Worm (Caenorhabditis elegans) whole organism, L4/young adult: ENCODE measurements around the gene T01B4.3.

Experiments used
- W03F9.2 ChIP-seq: fragments of 150-350 bp; optimal IDR thresholded peaks from 2 replicates; lab custom pipeline; 2014; ENCODE audit warnings: missing biosample characterization, missing genetic modification characterization
- dao-5 ChIP-seq: sonication (generic microtip); optimal IDR thresholded peaks from 2 replicates; lab custom pipeline; 2016; ENCODE audit warnings: missing genotype, missing genetic modification characterization, moderate library complexity, missing compliant biosample characterization
- him-1 ChIP-seq: sonication (generic microtip); optimal IDR thresholded peaks from 2 replicates; lab custom pipeline; 2016; ENCODE audit warnings: missing genotype, missing genetic modification reagents, missing genetic modification characterization, missing compliant biosample characterization

T01B4.3 gene

DNA sequence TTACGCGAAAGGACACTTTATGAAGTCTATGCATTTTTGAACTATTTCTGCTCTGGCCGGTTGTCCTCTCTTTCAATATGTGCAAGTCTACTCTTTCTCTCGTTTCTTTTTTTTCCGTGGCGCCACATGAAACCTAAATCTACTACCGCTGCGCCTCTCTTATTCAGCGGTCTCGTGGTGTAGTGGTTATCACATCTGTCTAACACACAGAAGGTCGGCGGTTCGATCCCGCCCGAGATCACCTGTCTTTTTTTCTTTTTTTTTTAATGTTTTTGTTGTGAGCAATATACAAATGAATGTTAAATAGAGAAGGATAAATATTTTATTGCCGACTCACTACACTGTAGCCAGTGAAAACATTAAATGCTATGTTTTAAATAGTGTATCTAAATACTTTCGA, 19.4 kb downstream of the T01B4.3 start:
- peak; percentile 72 for TF ChIP-seq him-1 (tag; lab: Kevin White, UChicago)
- TF ChIP-seq W03F9.2 (tag; lab: Kevin White, UChicago): peak; percentile 37
- peak; percentile 84 for TF ChIP-seq dao-5 (tag; lab: Kevin White, UChicago)

DNA sequence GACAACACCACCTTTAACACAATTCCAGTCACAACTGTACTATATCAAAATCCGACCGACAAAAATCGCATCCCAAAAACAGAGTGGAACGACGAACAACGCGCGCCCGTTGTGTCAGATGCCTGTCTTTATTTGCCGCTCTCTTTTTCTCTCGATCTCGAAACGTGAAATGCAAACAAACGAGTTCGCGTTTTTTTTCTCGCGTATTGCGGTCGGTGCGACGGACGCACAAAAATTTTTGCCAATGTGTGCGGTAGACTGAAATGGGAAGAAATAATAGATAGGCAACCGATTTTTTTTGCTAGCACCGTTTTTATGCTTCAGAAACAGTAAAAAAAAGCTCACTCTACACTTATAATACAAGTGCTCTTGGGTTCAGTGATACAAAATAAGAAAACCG, 20.4 kb downstream of the T01B4.3 start:
- no peak for TF ChIP-seq dao-5 (tag; lab: Kevin White, UChicago)
- TF ChIP-seq him-1 (tag; lab: Kevin White, UChicago): no peak
- TF ChIP-seq W03F9.2 (tag; lab: Kevin White, UChicago): no peak

DNA sequence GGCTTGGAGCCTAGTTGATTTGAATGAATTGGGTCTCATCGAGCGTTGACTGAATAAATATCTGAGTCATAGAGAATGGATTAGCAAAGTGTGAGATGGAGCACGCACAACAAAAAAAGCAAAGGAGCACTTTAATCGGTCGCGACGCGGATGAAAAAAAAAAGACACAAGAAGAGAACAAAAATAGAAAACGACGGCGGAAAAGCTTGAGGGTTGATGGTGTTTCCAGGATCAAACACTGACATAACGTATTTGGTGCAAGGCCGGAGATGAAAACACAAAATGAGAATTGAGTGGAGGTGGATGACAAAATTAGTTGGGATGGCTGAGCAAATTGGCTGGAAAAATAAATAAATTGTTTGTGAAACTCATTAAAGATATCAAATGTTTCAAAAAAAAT, 24.6 kb downstream of the T01B4.3 start, which contains the start of gene F52E10.4:
Gene F52E10.4 (minus strand): TSS at position 101 of the 400 bp plus-strand sequence.
- TF ChIP-seq dao-5 (tag; lab: Kevin White, UChicago) (no peak), him-1 (tag; lab: Kevin White, UChicago) (no peak), W03F9.2 (tag; lab: Kevin White, UChicago) (no peak)

DNA sequence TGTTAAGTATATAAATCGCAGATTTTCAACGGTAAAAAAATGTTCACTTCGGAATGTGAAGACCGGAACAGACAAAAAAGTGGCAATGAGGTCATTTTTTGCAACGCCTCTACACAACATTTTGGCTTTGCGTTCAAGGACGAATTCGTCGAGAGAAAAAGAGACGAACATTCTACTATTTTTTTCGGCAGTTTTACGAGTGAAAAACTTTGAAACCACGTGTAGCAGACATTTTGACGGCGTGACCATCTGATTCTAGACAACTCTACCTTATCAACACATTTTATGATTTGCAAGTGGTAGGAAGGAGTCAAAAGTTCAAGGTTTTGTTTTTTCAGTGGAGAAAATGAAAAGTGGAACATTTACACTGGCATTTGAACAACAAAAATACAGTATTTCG, 27.0 kb downstream of the T01B4.3 start:
- no peak for TF ChIP-seq dao-5 (tag; lab: Kevin White, UChicago)
- no peak for TF ChIP-seq W03F9.2 (tag; lab: Kevin White, UChicago)
- TF ChIP-seq him-1 (tag; lab: Kevin White, UChicago): no peak

DNA sequence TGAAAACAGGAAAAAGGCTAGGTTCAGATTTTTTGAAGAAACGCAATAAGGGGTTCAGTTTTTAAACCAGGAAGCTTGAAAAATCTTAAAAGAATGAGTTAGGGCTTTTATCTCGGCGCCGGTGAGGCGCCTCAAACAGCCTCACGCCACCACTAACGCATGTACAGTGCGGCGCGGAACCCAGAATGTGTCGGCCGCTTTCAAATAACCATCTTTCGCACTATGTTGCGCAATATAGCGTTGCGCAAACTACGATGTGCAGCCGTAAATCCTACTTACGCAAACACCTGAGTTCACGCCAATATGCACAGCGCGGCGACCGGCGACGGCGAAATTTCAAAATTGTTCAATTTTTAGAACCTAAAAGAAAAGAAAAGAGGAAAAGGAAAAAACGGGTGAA, 27.9 kb downstream of the T01B4.3 start:
- TF ChIP-seq W03F9.2 (tag; lab: Kevin White, UChicago) (no peak), him-1 (tag; lab: Kevin White, UChicago) (no peak)

DNA sequence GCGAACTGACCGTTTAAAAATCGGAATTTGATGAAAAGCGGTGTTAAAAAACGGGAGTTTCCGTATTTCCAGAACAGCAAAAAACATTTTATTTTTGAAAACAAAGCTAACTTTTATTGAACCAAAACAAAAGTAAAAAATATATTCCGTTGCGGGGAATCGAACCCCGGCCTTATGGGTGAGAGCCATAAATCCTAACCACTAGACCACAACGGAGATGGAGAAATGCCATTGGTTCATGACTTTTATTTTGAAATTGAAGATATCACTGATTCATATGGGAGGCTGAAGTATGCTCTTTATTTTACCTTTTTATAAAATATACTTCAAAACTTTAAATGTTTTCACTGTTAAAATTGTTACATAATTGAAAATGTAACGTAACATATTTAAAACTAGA, 32.4 kb downstream of the T01B4.3 start:
- no peak for TF ChIP-seq dao-5 (tag; lab: Kevin White, UChicago)
- no peak for TF ChIP-seq him-1 (tag; lab: Kevin White, UChicago)
- TF ChIP-seq W03F9.2 (tag; lab: Kevin White, UChicago): no peak

DNA sequence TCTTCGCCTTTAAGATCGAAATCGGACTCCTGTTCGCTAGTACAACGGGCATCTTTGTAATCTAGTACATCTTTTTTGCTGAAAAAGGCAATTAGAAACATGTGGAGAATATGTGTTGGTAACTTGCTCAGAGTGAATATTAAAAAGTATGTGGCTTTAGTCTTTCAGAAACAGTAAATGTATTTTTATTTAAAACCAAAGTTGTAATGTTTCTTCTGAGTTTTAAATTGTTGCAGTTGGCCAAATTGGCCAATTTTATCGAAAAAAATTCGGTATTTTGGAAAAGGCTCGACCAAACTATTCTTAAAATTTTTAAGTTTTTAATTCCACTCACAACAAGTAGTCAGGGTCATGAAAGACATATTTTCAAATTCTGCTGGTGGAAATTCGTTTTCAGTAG, 34.4 kb downstream of the T01B4.3 start, which contains the start of gene F52E10.2:
Gene F52E10.2 (minus strand): TSS at position 101 of the 400 bp plus-strand sequence.
- TF ChIP-seq W03F9.2 (tag; lab: Kevin White, UChicago): no peak
- TF ChIP-seq him-1 (tag; lab: Kevin White, UChicago): no peak
- TF ChIP-seq dao-5 (tag; lab: Kevin White, UChicago): no peak

DNA sequence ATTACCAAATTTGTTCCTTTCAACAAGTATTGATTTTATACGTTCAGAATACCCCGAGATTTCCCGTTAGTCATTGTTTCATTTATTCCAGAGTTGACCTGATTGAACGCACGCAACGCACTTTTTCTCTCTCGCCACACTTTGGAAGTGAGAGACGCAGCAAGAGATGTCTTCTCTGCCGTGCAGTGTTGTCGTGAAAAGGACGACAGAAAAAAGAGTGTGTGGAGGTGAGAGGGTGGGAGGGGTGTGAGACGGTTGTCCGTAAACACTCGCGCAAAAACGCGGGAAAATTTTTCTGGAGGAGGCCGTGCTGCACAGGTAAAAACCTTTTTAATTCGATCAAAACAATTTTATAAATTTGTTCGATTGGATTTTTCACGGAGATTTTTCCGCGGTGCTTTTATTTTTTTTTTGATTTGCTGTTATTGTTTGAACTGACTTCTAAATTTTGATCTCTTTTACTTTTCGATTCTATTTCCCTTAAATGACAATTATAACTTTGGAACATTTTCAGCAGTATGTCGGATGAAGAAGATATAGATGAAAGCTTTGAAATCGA, 42.2 kb downstream of the T01B4.3 start, which contains the start of gene sdc-1:
Gene sdc-1 (plus strand): TSS at position 509 of the 559 bp plus-strand sequence.
- TF ChIP-seq W03F9.2 (tag; lab: Kevin White, UChicago): no peak
- TF ChIP-seq dao-5 (tag; lab: Kevin White, UChicago): no peak
- no peak for TF ChIP-seq him-1 (tag; lab: Kevin White, UChicago)

DNA sequence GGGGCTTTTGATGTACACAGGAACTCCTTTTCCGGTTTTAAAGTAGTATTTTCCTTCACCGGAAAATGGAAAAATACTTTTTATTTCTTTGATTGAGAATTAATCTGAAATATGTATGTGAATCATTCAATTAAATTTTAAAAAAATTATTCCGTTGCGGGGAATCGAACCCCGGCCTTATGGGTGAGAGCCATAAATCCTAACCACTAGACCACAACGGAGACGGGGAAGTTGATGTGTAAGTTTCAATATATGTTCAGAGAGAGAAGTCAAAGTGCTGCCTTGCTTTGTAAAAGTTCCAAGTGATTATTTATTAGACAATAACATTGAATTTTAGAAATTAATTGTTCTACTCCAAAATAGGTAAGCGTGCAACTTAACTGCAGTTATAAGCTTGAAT, 46.4 kb downstream of the T01B4.3 start:
- peak; percentile 41 for TF ChIP-seq W03F9.2 (tag; lab: Kevin White, UChicago)
- TF ChIP-seq him-1 (tag; lab: Kevin White, UChicago): no peak
- no peak for TF ChIP-seq dao-5 (tag; lab: Kevin White, UChicago)

DNA sequence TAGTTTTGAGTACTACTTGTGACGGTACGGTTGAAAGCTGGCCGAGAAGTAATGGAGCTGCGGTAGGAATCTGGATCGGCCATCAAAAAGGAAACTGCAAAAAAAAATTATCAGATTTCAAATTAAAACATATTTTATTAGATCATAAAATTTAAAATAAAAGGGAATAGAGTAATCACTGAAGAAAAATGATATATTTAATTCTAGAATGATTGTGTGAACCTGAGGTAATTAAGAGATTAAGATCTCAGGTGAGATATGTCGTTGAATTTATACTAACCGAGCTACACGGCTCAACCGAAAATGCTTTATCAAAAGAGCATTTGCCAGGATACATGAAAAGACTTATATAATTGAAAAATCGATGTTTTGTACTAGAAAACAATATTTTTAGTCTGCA, 47.6 kb downstream of the T01B4.3 start, which contains the start of gene ifa-3:
Gene ifa-3 (minus strand): TSS at position 101 of the 400 bp plus-strand sequence.
- TF ChIP-seq dao-5 (tag; lab: Kevin White, UChicago): no peak
- no peak for TF ChIP-seq him-1 (tag; lab: Kevin White, UChicago)
- no peak for TF ChIP-seq W03F9.2 (tag; lab: Kevin White, UChicago)

DNA sequence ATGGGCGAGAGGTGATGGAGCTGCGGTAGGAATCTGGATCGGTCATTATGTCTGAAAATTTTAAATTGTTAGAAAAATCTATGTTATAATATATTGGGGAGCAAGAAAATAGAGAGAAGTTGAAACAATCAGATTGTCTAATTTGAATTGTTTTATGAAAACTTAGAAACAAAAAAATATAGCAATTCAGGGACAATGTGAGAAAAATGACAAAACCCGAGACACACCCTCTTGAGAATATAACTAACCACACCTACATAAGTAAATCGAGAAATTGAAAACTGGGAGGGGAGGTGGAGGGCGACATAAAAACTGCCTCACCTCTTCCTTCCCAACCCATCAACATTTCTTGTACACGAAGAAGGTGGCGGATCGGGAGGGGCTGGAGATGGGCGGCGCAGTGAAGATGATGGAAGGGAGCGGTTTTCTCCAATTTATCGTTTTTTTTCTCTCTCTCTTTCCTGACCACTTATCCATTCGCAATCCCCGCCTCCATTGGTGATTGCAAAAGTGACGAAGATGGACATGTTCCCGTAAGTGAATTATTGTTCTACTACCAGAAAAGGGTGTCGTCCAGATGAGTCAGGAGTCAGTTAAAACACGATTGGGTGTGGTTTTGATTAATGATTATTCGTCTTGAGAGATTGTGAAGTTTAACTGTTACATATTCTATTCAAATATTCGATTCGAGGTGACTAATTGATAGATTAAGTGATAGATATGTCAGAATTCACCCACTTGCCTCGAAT, 51.7 kb downstream of the T01B4.3 start, which contains the start of gene mua-6:
Gene mua-6 (minus strand): TSS at position 51 of the 749 bp plus-strand sequence.
- TF ChIP-seq W03F9.2 (tag; lab: Kevin White, UChicago) (no peak), him-1 (tag; lab: Kevin White, UChicago) (no peak), dao-5 (tag; lab: Kevin White, UChicago) (no peak)
